Worm (Caenorhabditis elegans) whole organism, early embryonic: Measurements from ENCODE around the gene doxa-1.

ENCODE experiments used
- B0310.2 ChIP-seq: sonication (generic microtip); optimal IDR thresholded peaks from 2 replicates; lab custom pipeline; 2016; ENCODE audit warnings: mild to moderate bottlenecking, missing genetic modification characterization, missing compliant biosample characterization
- F13C5.2 ChIP-seq: sonication (generic microtip); optimal IDR thresholded peaks from 2 replicates; lab custom pipeline; 2017; ENCODE audit warnings: mild to moderate bottlenecking, missing genetic modification characterization, inconsistent platforms, missing compliant biosample characterization
- aly-1 ChIP-seq: sonication (generic microtip); optimal IDR thresholded peaks from 2 replicates; lab custom pipeline; 2016; ENCODE audit warnings: missing genetic modification characterization, missing compliant biosample characterization
- ama-1 ChIP-seq: fragments of 150-350 bp; optimal IDR thresholded peaks from 2 replicates; lab custom pipeline; 2014
- ceh-13 ChIP-seq: fragments of 200-800 bp; sonication (Bioruptor generic); optimal IDR thresholded peaks from 2 replicates; lab custom pipeline; 2018; ENCODE audit warnings: mild to moderate bottlenecking, missing genetic modification characterization, missing compliant biosample characterization
- ceh-36 ChIP-seq: sonication (generic microtip); optimal IDR thresholded peaks from 2 replicates; lab custom pipeline; 2016; ENCODE audit warnings: missing genetic modification characterization, inconsistent platforms, missing compliant biosample characterization
- ets-7 ChIP-seq: sonication (generic microtip); optimal IDR thresholded peaks from 2 replicates; lab custom pipeline; 2016; ENCODE audit warnings: missing genotype, missing genetic modification characterization, missing compliant biosample characterization
- flt-1 ChIP-seq: fragments of 200-800 bp; sonication (Bioruptor generic); IDR thresholded peaks from 2 replicates; pipeline ENCODE4 v1.3.6; 2022; ENCODE audit warnings: missing genetic modification characterization, missing compliant biosample characterization
- hmbx-1 ChIP-seq: sonication (generic microtip); optimal IDR thresholded peaks from 2 replicates; lab custom pipeline; 2016; ENCODE audit warnings: mild to moderate bottlenecking, missing genetic modification characterization, missing compliant biosample characterization
- hmg-4 ChIP-seq: fragments of 200-800 bp; sonication (Bioruptor generic); optimal IDR thresholded peaks from 2 replicates; lab custom pipeline; 2018; ENCODE audit warnings: mild to moderate bottlenecking, missing genetic modification characterization, missing compliant biosample characterization
- hnd-1 ChIP-seq: sonication (generic microtip); optimal IDR thresholded peaks from 2 replicates; lab custom pipeline; 2016; ENCODE audit warnings: missing genetic modification characterization, missing compliant biosample characterization
- pes-1 ChIP-seq: fragments of 200-800 bp; sonication (Bioruptor generic); IDR thresholded peaks from 2 replicates; pipeline ENCODE4 v1.3.6; 2022; ENCODE audit warnings: missing genetic modification reagents, missing genetic modification characterization, missing compliant biosample characterization
- scrt-1 ChIP-seq: fragments of 200-800 bp; sonication (Bioruptor generic); IDR thresholded peaks from 2 replicates; pipeline ENCODE4 v1.3.6; 2022; ENCODE audit warnings: missing genetic modification characterization, missing compliant biosample characterization
- sea-1 ChIP-seq: fragments of 200-800 bp; sonication (Bioruptor generic); conservative IDR thresholded peaks from 2 replicates; pipeline ENCODE4 v1.3.6; 2022; ENCODE audit warnings: missing genetic modification characterization, missing compliant biosample characterization
- tbx-11 ChIP-seq: fragments of 200-800 bp; sonication (Bioruptor generic); IDR thresholded peaks from 2 replicates; pipeline ENCODE4 v1.3.6; 2022; ENCODE audit warnings: missing genetic modification characterization, missing compliant biosample characterization
- tbx-37 ChIP-seq: fragments of 200-800 bp; sonication (Bioruptor generic); conservative IDR thresholded peaks from 2 replicates; pipeline ENCODE4 v1.3.6; 2022; ENCODE audit warnings: missing genetic modification reagents, missing genetic modification characterization, missing compliant biosample characterization
- tra-4 ChIP-seq: sonication (generic microtip); optimal IDR thresholded peaks from 2 replicates; lab custom pipeline; 2017; ENCODE audit warnings: missing genetic modification characterization, missing compliant biosample characterization

Gene doxa-1

DNA sequence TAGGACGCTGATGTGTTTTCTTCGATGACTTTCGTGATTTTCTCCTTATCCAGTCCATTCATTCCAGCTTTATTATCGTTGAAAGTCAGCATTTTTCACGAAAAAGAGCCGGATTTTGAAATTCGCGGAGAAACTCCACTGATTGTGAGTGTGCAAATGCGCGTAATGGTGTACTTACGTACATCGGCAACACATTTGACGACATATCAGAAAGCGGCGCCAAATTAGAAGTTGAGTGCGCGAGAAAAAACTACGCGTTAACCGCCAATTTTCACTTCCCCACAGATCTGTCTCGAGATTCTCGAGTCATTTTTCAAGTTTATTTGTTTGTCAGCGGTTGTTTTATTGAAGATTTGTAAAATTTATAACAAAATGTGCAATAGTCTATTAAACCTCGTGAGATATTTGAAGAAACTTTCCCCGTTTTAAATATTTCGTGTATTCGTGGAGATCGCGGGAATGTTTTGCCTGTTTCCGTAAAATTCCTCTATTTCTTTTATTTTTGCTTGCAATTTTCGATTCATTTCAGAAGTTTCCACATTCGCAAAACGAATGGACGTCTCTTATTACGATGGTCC is 47.6 kb downstream of the doxa-1 start, which contains the start of the genes polk-1 and gpr-1:
TSS of gene polk-1 (minus strand) at position 186 of the 578 bp plus-strand sequence.
TSS of gene gpr-1 (plus strand) at position 528 of the 578 bp plus-strand sequence.
- TF ChIP-seq scrt-1 (GFP tag; lab: Robert Waterston, UW) (no peak), hmg-4 (GFP tag; lab: Kevin White, UChicago) (no peak), tbx-37 (no peak), pes-1 (GFP tag; lab: Robert Waterston, UW) (no peak), tra-4 (tag; lab: Kevin White, UChicago) (no peak), hnd-1 (no peak), B0310.2 (tag; lab: Kevin White, UChicago) (no peak), F13C5.2 (no peak), hmbx-1 (tag; lab: Kevin White, UChicago) (no peak), aly-1 (tag; lab: Kevin White, UChicago) (no peak)

DNA sequence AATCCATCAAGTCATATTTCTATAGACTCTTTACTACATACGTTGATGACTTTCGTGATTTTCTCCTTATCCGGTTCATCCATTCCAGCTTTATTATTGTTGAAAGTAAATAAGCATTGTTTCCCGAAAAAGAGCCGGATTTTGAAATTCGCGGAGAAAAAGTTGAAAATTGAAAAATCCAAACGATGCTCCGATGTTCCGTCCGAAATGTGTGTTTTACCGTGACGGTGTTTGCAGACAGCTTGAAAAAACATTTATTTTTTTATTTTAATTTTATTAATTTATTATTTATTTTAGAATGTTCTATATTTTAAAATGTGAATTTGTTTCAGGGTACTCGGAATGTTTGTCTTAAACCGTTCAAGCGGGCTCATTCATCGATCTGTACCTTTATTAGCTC is 49.9 kb downstream of the doxa-1 start, which contains the start of gene dnj-10:
TSS of gene dnj-10 (plus strand) at position 333 of the 400 bp plus-strand sequence.
- no peak for TF ChIP-seq pes-1 (GFP tag; lab: Robert Waterston, UW)
- no peak for TF ChIP-seq B0310.2 (tag; lab: Kevin White, UChicago)
- no peak for TF ChIP-seq scrt-1 (GFP tag; lab: Robert Waterston, UW)
- no peak for TF ChIP-seq hmbx-1 (tag; lab: Kevin White, UChicago)
- no peak for TF ChIP-seq hmg-4 (GFP tag; lab: Kevin White, UChicago)
- TF ChIP-seq ceh-13 (GFP tag; lab: Kevin White, UChicago) = no peak
- TF ChIP-seq sea-1 (GFP tag; lab: Robert Waterston, UW) = no peak
- no peak for TF ChIP-seq ets-7 (tag; lab: Kevin White, UChicago)
- TF ChIP-seq tbx-37 = no peak
- TF ChIP-seq aly-1 (tag; lab: Kevin White, UChicago) = no peak
- no peak for TF ChIP-seq tbx-11
- TF ChIP-seq ceh-36 = no peak
- no peak for TF ChIP-seq flt-1 (GFP tag; lab: Robert Waterston, UW)
- TF ChIP-seq hnd-1 = no peak
- no peak for TF ChIP-seq ama-1 (lab: Kevin White, UChicago)
- TF ChIP-seq F13C5.2 = no peak
- TF ChIP-seq tra-4 (tag; lab: Kevin White, UChicago) = no peak
